Fruit fly (Drosophila melanogaster): Measurements from ENCODE around the gene CG1622.

The CG1622 gene

DNA sequence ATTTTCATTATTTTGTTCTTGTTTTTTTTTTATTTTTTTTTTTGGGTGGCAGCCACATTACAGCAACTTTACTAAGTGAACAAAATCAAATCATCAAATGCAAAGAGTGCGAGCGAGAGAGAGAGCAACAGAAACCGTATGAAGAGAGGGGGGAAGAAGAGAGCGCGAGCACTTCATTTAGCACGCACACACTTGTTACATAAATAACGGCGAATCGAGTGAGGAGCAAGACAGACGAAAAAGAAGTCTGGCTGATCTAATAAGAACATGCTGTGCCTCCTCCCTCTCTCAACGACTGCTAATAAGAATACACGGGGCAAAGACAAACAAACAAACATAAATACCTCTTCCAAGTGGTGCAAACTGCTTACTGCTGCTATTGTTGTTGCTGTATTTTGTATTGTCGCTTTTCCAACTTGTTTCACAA is 12.3 kb upstream of the CG1622 start:
- TF ChIP-seq psq (optimal IDR thresholded peaks at IDR 0.05) (peak; percentile 10), pan (optimal IDR thresholded peaks at IDR 0.05) (no peak)

DNA sequence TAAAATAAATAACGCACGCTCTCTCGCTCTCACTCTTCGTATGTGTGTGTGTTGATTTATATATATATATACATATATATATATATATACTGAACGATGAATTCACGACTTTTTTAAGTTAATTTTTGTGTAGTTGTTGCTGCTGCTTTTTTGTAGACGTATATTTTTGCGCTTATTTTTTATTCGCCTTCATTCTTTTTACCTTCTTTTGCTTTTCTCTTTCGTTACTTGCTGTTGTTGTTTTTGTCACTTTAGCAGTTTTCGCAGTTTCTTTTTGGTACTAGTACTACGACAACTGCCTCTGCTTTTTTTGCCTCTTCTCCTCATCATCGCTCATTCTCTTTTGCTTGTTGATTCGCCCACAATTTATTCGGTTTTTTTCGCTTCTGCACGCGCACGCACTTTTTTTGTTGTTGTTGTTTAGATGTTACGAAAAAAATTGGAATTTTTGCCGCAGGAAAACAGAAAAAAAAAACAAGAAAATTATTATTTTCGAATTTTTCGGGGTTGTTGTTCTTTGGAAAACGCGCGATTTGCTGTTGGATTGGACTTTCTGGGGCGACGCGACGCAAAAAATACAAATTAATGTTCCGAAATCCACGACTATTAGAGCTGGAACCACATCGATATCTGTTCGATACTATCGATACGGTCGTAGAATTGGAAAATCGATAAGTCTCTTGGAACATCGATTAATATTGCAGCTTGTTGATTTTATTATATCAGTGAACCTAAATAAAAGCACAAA is 11.7 kb upstream of the CG1622 start, which contains the start of the genes HDAC4 and CG15743:
Gene HDAC4, minus strand, starts transcription at position 632 of the 748 bp plus-strand sequence.
Gene CG15743, plus strand, starts transcription at position 707 of the 748 bp plus-strand sequence.
- TF ChIP-seq psq (optimal IDR thresholded peaks at IDR 0.05): no peak
- TF ChIP-seq usp (GFP tag; optimal IDR thresholded peaks at IDR 0.05): no peak
- TF ChIP-seq pan (optimal IDR thresholded peaks at IDR 0.05): no peak
- TF ChIP-seq CG8478 (optimal IDR thresholded peaks at IDR 0.05): no peak
- TF ChIP-seq Dll (optimal IDR thresholded peaks at IDR 0.05): no peak
- TF ChIP-seq EcR (GFP tag; optimal IDR thresholded peaks at IDR 0.05): no peak

DNA sequence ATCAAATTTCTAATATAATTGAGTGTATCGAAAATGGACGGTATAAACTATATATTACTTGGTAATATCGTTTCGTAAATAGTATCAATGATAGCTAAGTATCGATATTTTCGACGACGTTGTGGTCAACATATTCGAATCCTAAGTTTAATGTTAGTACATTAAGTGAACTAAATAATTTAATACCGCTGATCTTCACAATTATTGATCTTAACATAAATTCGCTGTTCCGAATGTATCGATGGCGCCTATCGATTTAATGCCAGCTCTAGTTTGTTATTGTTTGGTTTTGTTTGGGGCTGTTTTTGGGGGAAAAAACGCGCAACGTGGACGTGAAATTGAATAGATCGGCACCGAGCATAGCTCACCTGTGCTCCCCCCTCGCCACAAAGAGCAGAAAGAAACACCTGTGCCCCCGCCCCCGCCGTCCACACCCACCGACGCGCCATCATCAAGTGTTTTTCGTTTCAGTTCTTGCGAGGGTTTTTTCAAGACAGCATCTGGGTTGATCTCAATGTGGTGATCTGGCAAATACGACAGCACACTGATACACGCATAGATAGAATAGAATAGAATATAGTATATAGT is 11.0 kb upstream of the CG1622 start:
- TF ChIP-seq pan (optimal IDR thresholded peaks at IDR 0.05) (no peak), CG8478 (optimal IDR thresholded peaks at IDR 0.05) (no peak), EcR (GFP tag; optimal IDR thresholded peaks at IDR 0.05) (no peak), Dll (optimal IDR thresholded peaks at IDR 0.05) (no peak)

DNA sequence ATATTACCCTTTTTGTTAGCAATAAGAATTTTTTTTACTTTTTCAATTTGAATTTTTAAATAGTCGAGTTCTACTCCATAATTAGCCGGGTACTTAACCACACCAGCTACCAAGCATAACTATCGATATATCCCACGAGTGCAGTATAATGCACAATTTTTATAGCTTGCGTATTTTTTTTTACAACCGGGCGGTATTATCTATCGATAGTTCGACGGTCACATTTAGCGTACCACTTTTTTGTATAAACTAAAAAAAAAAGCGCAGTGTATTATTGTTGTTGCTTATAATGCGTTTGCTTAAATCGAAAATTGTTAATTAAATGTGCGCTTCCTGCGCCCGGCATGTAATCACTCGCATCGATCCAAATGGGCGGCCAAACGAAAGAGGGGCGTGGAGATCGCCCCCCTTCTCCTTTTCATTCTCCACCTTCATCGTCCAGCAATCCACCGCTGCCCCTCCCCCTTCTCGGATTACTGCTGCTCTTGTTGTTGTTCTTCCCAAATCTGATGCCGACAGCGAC is 9.0 kb upstream of the CG1622 start, which contains the start of gene Remo:
Gene Remo, plus strand, starts transcription at position 198 of the 523 bp plus-strand sequence.
- no peak for TF ChIP-seq pan (optimal IDR thresholded peaks at IDR 0.05)
- no peak for TF ChIP-seq psq (optimal IDR thresholded peaks at IDR 0.05)
- no peak for TF ChIP-seq EcR (GFP tag; optimal IDR thresholded peaks at IDR 0.05)
- no peak for TF ChIP-seq Dll (optimal IDR thresholded peaks at IDR 0.05)
- TF ChIP-seq usp (GFP tag; optimal IDR thresholded peaks at IDR 0.05): no peak
- no peak for TF ChIP-seq CG8478 (optimal IDR thresholded peaks at IDR 0.05)

DNA sequence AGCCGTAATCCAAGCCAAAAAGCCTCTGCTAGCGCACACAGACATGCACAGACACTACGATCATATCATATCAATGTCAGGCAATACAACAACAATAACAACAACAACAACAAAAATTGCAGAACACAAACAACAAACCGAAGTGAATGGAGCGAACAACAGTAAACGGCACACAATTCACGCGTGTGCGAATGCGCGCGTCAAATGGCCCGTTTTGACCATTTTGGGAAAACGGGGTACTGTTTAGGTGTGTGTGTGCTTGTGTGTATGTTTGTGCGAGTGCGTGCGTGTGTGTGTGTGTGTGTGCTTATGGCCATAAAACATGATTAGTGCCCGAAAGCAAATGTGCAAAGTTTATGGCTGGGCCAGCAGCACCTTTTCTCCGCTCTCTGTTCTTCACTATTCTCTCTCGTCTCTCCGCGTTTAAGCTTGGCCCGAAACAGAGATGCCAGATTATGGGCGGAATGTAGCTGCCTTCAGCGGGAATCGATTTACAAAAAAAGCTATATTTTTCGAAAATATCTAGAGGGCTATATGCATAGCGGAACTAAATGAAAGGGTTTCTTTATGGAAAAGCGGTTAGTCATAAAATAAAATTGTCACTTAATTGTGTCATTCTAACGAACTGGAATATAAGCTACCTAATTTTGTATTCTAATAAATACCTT is 4.1 kb downstream of the CG1622 start:
- TF ChIP-seq Dll (optimal IDR thresholded peaks at IDR 0.05) (no peak), pan (optimal IDR thresholded peaks at IDR 0.05) (no peak), usp (GFP tag; optimal IDR thresholded peaks at IDR 0.05) (no peak), psq (optimal IDR thresholded peaks at IDR 0.05) (no peak), EcR (GFP tag; optimal IDR thresholded peaks at IDR 0.05) (no peak), CG8478 (optimal IDR thresholded peaks at IDR 0.05) (no peak)

DNA sequence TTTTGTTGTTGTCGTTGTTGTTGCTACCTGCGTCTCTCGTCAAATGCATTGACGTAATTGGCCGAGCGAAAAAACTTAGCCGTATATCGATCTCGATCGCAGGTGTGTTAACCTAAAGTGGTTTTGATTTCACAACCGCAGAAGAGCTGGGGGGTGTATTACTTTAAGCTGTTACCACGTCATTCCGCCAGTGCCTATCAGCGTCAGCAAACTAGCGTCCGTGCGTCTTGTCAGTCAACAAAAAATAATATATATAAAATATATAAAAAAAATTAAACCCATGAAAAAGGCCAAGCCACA is 5.4 kb downstream of the CG1622 start, which contains the start of gene CG1764:
Gene CG1764, minus strand, starts transcription at position 101 of the 300 bp plus-strand sequence.
- TF ChIP-seq psq (optimal IDR thresholded peaks at IDR 0.05): no peak

DNA sequence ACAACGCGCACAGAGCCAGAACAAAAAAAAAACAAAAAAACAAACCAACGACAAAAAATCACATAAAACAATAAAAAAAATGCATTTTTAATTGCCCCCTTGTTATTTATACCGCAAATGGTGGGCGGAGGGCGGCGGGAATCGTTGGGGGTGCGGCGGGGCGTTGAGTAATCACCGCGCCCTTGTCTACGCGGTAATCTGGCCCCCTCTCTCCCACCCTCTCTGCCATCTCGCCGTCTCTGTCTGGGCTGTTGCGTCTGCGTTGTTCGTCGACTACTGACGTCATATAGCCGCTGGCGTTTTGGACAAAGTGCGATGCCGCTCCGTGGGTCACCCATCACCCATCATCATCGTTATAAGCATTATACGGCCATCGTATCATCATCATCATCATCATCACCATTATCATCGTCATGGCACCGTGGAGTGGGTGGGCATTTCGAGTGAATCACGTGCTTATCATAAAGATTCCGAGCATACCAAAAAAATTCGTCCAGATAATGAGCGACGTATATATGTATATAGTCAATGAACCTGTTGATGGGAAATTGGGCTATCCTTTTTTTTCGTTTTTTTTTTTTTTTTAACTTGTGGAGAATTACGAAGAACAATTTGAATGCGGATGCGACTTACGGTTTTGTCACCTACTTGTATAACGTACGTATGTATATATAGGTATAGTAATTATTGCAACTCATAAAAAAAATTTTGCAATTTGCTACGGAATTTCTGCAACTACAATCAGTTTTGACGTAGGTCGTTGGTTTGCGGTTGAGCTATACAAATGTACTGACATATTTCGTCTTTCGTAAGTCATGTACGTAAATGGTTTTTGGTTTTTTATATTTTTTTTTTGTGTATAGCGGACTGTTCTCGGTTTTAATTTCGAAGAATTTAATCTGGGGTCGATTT is 6.0 kb downstream of the CG1622 start:
- no peak for TF ChIP-seq pan (optimal IDR thresholded peaks at IDR 0.05)

DNA sequence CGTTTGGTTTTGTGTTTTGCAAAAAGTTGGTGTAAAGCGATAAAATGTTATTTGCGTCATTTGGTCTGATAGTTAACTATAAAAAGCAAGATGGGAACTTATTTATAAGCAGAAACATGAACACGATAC is 6.5 kb downstream of the CG1622 start, which contains the start of gene IP3K2:
Gene IP3K2, plus strand, starts transcription at position 107 of the 129 bp plus-strand sequence.
- TF ChIP-seq Dll (optimal IDR thresholded peaks at IDR 0.05): no peak
- TF ChIP-seq CG8478 (optimal IDR thresholded peaks at IDR 0.05): no peak
- no peak for TF ChIP-seq psq (optimal IDR thresholded peaks at IDR 0.05)
- TF ChIP-seq pan (optimal IDR thresholded peaks at IDR 0.05): no peak
- TF ChIP-seq usp (GFP tag; optimal IDR thresholded peaks at IDR 0.05): no peak

DNA sequence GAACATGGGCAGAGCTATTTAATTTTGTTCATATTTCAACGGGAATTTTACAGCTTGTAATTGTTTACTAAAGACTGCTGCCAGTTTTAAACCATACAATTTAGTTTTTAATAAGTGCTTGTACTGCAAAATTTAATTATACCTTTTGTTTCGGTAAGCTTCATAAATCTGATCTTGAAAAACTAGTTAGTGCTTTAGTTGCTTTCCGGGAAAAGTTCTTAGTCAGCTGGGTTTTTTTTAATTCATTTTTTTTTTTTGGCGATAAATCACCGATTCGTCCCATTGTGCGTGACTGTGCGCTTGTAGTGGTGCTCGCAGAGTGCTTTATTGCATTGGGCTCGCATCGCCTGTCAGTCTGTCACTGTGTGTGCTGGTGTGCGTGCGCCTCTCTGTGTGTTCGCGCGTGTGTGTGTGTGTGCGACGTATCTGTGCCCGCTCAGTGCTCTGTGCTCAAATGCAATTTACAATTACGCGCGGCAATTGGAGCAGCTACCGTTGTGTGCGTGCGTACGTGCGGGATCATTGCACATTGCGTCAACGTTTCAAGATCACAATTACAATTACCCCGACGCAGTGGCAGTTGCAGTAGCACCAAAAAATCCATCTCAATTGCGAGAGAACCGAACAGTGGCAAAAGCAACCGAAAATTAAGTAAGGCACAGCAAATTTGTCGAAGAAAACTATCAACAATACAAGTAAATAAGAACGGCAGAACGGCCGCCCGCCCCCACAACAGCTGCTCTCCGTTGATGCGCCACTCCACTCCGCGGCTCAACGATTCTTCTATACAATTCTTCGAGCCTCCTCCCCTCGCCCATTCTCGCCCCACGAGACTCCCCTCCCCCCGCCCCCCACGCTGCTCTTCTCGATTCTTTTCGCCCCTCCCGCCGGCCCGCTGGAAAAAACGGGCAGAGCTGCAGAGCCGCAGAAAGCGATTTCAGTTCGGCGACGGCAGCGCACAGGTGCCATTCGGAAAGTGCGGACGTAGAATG is 7.1 kb downstream of the CG1622 start:
- no peak for TF ChIP-seq EcR (GFP tag; optimal IDR thresholded peaks at IDR 0.05)
- no peak for TF ChIP-seq CG8478 (optimal IDR thresholded peaks at IDR 0.05)
- TF ChIP-seq usp (GFP tag; optimal IDR thresholded peaks at IDR 0.05): no peak
- TF ChIP-seq pan (optimal IDR thresholded peaks at IDR 0.05): no peak

DNA sequence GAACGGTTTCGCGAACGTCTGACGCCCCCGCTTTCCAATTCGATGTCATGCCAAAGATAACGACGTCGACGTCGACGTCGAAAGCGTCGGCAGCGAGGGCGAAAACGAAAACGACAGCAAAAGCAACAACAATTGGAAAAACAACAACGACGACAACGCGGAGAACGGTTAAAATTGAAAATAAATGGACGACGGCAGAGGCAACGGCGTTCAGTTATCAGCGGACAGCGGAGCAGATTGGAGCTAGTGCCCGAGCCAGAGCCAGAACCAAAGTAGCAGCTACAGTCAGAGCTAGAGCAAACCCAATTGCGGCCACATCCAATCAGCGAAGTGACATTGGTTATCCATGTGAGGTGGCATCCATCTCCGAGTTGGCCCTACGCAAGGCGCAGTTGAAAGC is 8.4 kb downstream of the CG1622 start:
- TF ChIP-seq psq (optimal IDR thresholded peaks at IDR 0.05) (no peak), pan (optimal IDR thresholded peaks at IDR 0.05) (no peak), Dll (optimal IDR thresholded peaks at IDR 0.05) (no peak), EcR (GFP tag; optimal IDR thresholded peaks at IDR 0.05) (no peak), CG8478 (optimal IDR thresholded peaks at IDR 0.05) (no peak), usp (GFP tag; optimal IDR thresholded peaks at IDR 0.05) (no peak)

DNA sequence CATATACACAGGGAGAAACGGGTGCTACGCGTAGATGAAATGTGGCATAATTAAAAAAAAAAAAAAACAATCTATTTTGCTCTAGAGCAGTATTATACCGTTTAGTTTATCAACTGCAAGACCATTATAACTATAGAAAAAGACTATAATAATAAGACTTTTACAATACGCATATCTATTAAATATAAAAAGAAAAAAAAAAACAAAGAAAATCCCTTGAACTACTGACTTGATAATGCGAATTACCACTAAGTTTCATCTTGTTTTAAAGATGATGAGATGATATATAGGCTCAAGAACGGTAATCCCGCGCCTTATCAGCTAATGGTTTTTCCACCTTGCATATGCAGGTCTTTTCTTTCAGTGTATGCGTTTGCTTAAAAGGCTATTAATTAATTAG is 10.3 kb downstream of the CG1622 start:
- no peak for TF ChIP-seq pan (optimal IDR thresholded peaks at IDR 0.05)
- TF ChIP-seq psq (optimal IDR thresholded peaks at IDR 0.05): no peak
- TF ChIP-seq usp (GFP tag; optimal IDR thresholded peaks at IDR 0.05): no peak
- no peak for TF ChIP-seq CG8478 (optimal IDR thresholded peaks at IDR 0.05)
- no peak for TF ChIP-seq EcR (GFP tag; optimal IDR thresholded peaks at IDR 0.05)
- no peak for TF ChIP-seq Dll (optimal IDR thresholded peaks at IDR 0.05)
